Fruit fly (Drosophila melanogaster) whole organism, embryonic: ENCODE results near the gene CG10481.

Experiments used
- Aef1 ChIP-seq: fragments of 200-800 bp; sonication (Bioruptor generic); IDR thresholded peaks from 3 replicates; pipeline ENCODE4 v1.3.6; 2022; ENCODE audit warnings: missing biosample characterization, missing genetic modification characterization
- Bgb ChIP-seq: fragments of 200-800 bp; sonication (Bioruptor generic); IDR thresholded peaks from 2 replicates; pipeline ENCODE4 v1.3.6; 2022; ENCODE audit warnings: missing biosample characterization, missing genetic modification characterization; ENCODE audit not compliant: partially characterized antibody
- Bteb2 ChIP-seq: fragments of 200-800 bp; sonication (Bioruptor generic); optimal IDR thresholded peaks from 2 replicates; lab custom pipeline; 2016; ENCODE audit warnings: missing biosample characterization, missing genetic modification characterization
- CG10959 ChIP-seq: fragments of 200-800 bp; sonication (Bioruptor generic); IDR thresholded peaks from 2 replicates; pipeline ENCODE4 v1.3.6; 2022; ENCODE audit warnings: missing biosample characterization, missing genetic modification characterization
- CG12659 ChIP-seq: fragments of 200-800 bp; sonication (Bioruptor generic); optimal IDR thresholded peaks from 3 replicates; lab custom pipeline; 2017; ENCODE audit warnings: mild to moderate bottlenecking, missing biosample characterization, missing genetic modification reagents, missing genetic modification characterization
- CG13287 ChIP-seq: fragments of 200-800 bp; sonication (Bioruptor generic); IDR thresholded peaks from 2 replicates; pipeline ENCODE4 v1.3.6; 2022; ENCODE audit warnings: missing biosample characterization, missing genetic modification characterization; ENCODE audit not compliant: partially characterized antibody
- CG13424 ChIP-seq: fragments of 200-800 bp; sonication (Bioruptor generic); optimal IDR thresholded peaks from 2 replicates; lab custom pipeline; 2019; ENCODE audit warnings: missing biosample characterization, mild to moderate bottlenecking, missing genetic modification characterization, moderate library complexity
- CG14710 ChIP-seq: fragments of 200-800 bp; sonication (Bioruptor generic); optimal IDR thresholded peaks from 3 replicates; lab custom pipeline; 2019; ENCODE audit warnings: missing biosample characterization, mild to moderate bottlenecking, missing genetic modification characterization, moderate library complexity
- CG15479 ChIP-seq: fragments of 200-800 bp; sonication (Bioruptor generic); optimal IDR thresholded peaks from 3 replicates; lab custom pipeline; 2019; ENCODE audit warnings: missing biosample characterization, mild to moderate bottlenecking, missing genetic modification characterization, moderate library complexity
- CG17361 ChIP-seq: fragments of 200-800 bp; sonication (Bioruptor generic); IDR thresholded peaks from 3 replicates; pipeline ENCODE4 v1.3.6; 2022; ENCODE audit warnings: missing biosample characterization, missing genetic modification characterization
- CG17829 ChIP-seq: fragments of 200-800 bp; optimal IDR thresholded peaks from 2 replicates; lab custom pipeline; 2019; ENCODE audit warnings: missing biosample characterization, mild to moderate bottlenecking, missing genetic modification characterization, moderate library complexity
- CG18599 ChIP-seq: fragments of 200-800 bp; sonication (Bioruptor generic); optimal IDR thresholded peaks from 3 replicates; lab custom pipeline; 2017; ENCODE audit warnings: missing biosample characterization, missing genetic modification characterization, mild to moderate bottlenecking, moderate library complexity, missing genetic modification reagents
- CG34224 ChIP-seq: fragments of 200-800 bp; sonication (Bioruptor generic); IDR thresholded peaks from 3 replicates; pipeline ENCODE4 v1.3.6; 2022; ENCODE audit warnings: missing biosample characterization, missing genetic modification characterization; ENCODE audit not compliant: partially characterized antibody
- CG34376 ChIP-seq: fragments of 200-800 bp; sonication (Bioruptor generic); optimal IDR thresholded peaks from 2 replicates; lab custom pipeline; 2018; ENCODE audit warnings: missing biosample characterization, mild to moderate bottlenecking, missing genetic modification characterization
- CG4282 ChIP-seq: fragments of 200-800 bp; sonication (Bioruptor generic); optimal IDR thresholded peaks from 2 replicates; lab custom pipeline; 2016; ENCODE audit warnings: missing biosample characterization, missing genetic modification characterization
- CG6272 ChIP-seq: fragments of 200-800 bp; sonication (Bioruptor generic); IDR thresholded peaks from 2 replicates; pipeline ENCODE4 v1.3.6; 2022; ENCODE audit warnings: missing biosample characterization, missing genetic modification characterization
- CG6689 ChIP-seq: fragments of 200-800 bp; sonication (Bioruptor generic); IDR thresholded peaks from 2 replicates; pipeline ENCODE4 v1.3.6; 2022; ENCODE audit warnings: missing biosample characterization, missing genetic modification characterization
- CG7839 ChIP-seq: fragments of 200-800 bp; sonication (Bioruptor generic); optimal IDR thresholded peaks from 3 replicates; lab custom pipeline; 2018; ENCODE audit warnings: missing biosample characterization, mild to moderate bottlenecking, missing genetic modification characterization, moderate library complexity
- CG7963 ChIP-seq: fragments of 200-800 bp; sonication (Bioruptor generic); IDR thresholded peaks from 3 replicates; pipeline ENCODE4 v1.3.6; 2022; ENCODE audit warnings: missing biosample characterization, missing genetic modification characterization; ENCODE audit not compliant: partially characterized antibody
- CG7987 ChIP-seq: fragments of 200-800 bp; sonication (Bioruptor generic); optimal IDR thresholded peaks from 2 replicates; lab custom pipeline; 2018; ENCODE audit warnings: missing biosample characterization, mild to moderate bottlenecking, missing genetic modification characterization, moderate library complexity
- CG8281 ChIP-seq: fragments of 200-800 bp; sonication (Bioruptor generic); optimal IDR thresholded peaks from 2 replicates; lab custom pipeline; 2018; ENCODE audit warnings: missing biosample characterization, mild to moderate bottlenecking, missing genetic modification characterization, moderate library complexity
- CkIIα-i1 ChIP-seq: fragments of 200-800 bp; sonication (Bioruptor generic); IDR thresholded peaks from 2 replicates; pipeline ENCODE4 v1.3.6; 2022; ENCODE audit warnings: missing biosample characterization, missing genetic modification characterization
- Elba2 ChIP-seq: fragments of 200-800 bp; sonication (Bioruptor generic); optimal IDR thresholded peaks from 3 replicates; lab custom pipeline; 2016; ENCODE audit warnings: missing biosample characterization, missing genetic modification characterization
- H15 ChIP-seq: fragments of 200-800 bp; sonication (Bioruptor generic); IDR thresholded peaks from 3 replicates; pipeline ENCODE4 v1.3.6; 2022; ENCODE audit warnings: missing biosample characterization, missing genetic modification characterization
- MESR4 ChIP-seq: fragments of 200-800 bp; sonication (Bioruptor generic); optimal IDR thresholded peaks from 2 replicates; lab custom pipeline; 2018; ENCODE audit warnings: missing biosample characterization, mild to moderate bottlenecking, missing genetic modification characterization, moderate library complexity
- Med ChIP-seq: fragments of 200-800 bp; sonication (Bioruptor generic); peaks from one replicate; lab custom pipeline; 2016; ENCODE audit warnings: missing biosample characterization, missing genetic modification characterization, mild to moderate bottlenecking, inconsistent platforms, moderate library complexity
- Poxn ChIP-seq: fragments of 200-800 bp; sonication (Bioruptor generic); IDR thresholded peaks from 2 replicates; pipeline ENCODE4 v1.3.6; 2022; ENCODE audit warnings: missing biosample characterization, missing genetic modification characterization
- Rx ChIP-seq: fragments of 200-800 bp; sonication (Bioruptor generic); IDR thresholded peaks from 2 replicates; pipeline ENCODE4 v1.3.6; 2022; ENCODE audit warnings: missing biosample characterization, missing genetic modification characterization
- Six4 ChIP-seq: fragments of 200-800 bp; sonication (Bioruptor generic); optimal IDR thresholded peaks from 2 replicates; lab custom pipeline; 2016; ENCODE audit warnings: missing biosample characterization, missing genetic modification characterization
- ase ChIP-seq: fragments of 200-800 bp; sonication (Bioruptor generic); IDR thresholded peaks from 3 replicates; pipeline ENCODE4 v1.3.6; 2022; ENCODE audit warnings: missing biosample characterization, missing genetic modification characterization
- ato ChIP-seq: fragments of 200-800 bp; sonication (Bioruptor generic); IDR thresholded peaks from 2 replicates; pipeline ENCODE4 v1.3.6; 2022; ENCODE audit warnings: missing biosample characterization, missing genetic modification characterization; ENCODE audit not compliant: partially characterized antibody
- bab2 ChIP-seq: fragments of 200-800 bp; sonication (Bioruptor generic); optimal IDR thresholded peaks from 2 replicates; lab custom pipeline; 2016; ENCODE audit warnings: missing biosample characterization, missing genetic modification characterization
- br ChIP-seq: fragments of >200 bp; optimal IDR thresholded peaks from 2 replicates; lab custom pipeline; 2017
- cas ChIP-seq: fragments of 200-800 bp; sonication (Bioruptor generic); IDR thresholded peaks from 2 replicates; pipeline ENCODE4 v1.3.6; 2022; ENCODE audit warnings: missing biosample characterization, missing genetic modification characterization
- dm ChIP-seq: fragments of 200-800 bp; sonication (Bioruptor generic); optimal IDR thresholded peaks from 3 replicates; lab custom pipeline; 2016; ENCODE audit warnings: missing biosample characterization, missing genetic modification characterization
- ems ChIP-seq: fragments of 200-800 bp; sonication (Bioruptor generic); optimal IDR thresholded peaks from 3 replicates; lab custom pipeline; 2016; ENCODE audit warnings: missing biosample characterization, missing genetic modification characterization
- eyg ChIP-seq: fragments of 200-800 bp; sonication (Bioruptor generic); optimal IDR thresholded peaks from 3 replicates; lab custom pipeline; 2016; ENCODE audit warnings: missing biosample characterization, missing genetic modification characterization
- gcm ChIP-seq: fragments of 200-800 bp; sonication (Bioruptor generic); optimal IDR thresholded peaks from 2 replicates; lab custom pipeline; 2019; ENCODE audit warnings: missing biosample characterization, mild to moderate bottlenecking, missing genetic modification characterization, moderate library complexity
- gfzf ChIP-seq: fragments of 200-800 bp; sonication (Bioruptor generic); optimal IDR thresholded peaks from 2 replicates; lab custom pipeline; 2016; ENCODE audit warnings: missing biosample characterization, mild to moderate bottlenecking, missing genetic modification characterization, moderate library complexity
- gsb-n ChIP-seq: fragments of 200-800 bp; sonication (Bioruptor generic); optimal IDR thresholded peaks from 3 replicates; lab custom pipeline; 2018; ENCODE audit warnings: missing biosample characterization, mild to moderate bottlenecking, missing genetic modification characterization
- inv ChIP-seq: fragments of 200-800 bp; sonication (Bioruptor generic); IDR thresholded peaks from 2 replicates; pipeline ENCODE4 v1.3.6; 2022; ENCODE audit warnings: missing biosample characterization, missing genetic modification characterization; ENCODE audit not compliant: partially characterized antibody
- knrl ChIP-seq: fragments of 200-800 bp; sonication (Bioruptor generic); IDR thresholded peaks from 3 replicates; pipeline ENCODE4 v1.3.6; 2022; ENCODE audit warnings: missing biosample characterization, missing genetic modification characterization; ENCODE audit not compliant: partially characterized antibody
- mam ChIP-seq: fragments of 200-800 bp; sonication (Bioruptor generic); optimal IDR thresholded peaks from 3 replicates; lab custom pipeline; 2016; ENCODE audit warnings: missing biosample characterization, missing genetic modification characterization
- onecut ChIP-seq: fragments of 200-800 bp; sonication (Bioruptor generic); IDR thresholded peaks from 2 replicates; pipeline ENCODE4 v1.3.6; 2022; ENCODE audit warnings: missing biosample characterization, missing genetic modification characterization
- row ChIP-seq: fragments of 200-800 bp; sonication (Bioruptor generic); IDR thresholded peaks from 3 replicates; pipeline ENCODE4 v1.3.6; 2022; ENCODE audit warnings: missing biosample characterization, missing genetic modification characterization
- sd ChIP-seq: fragments of 200-800 bp; sonication (Bioruptor generic); optimal IDR thresholded peaks from 3 replicates; lab custom pipeline; 2018; ENCODE audit warnings: missing biosample characterization, mild to moderate bottlenecking, missing genetic modification characterization, moderate library complexity
- tll ChIP-seq, 2 experiments: fragments of 200-800 bp in 1 of 2; fragments of >200 bp in 1 of 2; sonication (Bioruptor generic) in 1 of 2; optimal IDR thresholded peaks; 2 replicates each; lab custom pipeline; 2017 to 2019; ENCODE audit warnings: missing biosample characterization in 2 of 2, missing genetic modification characterization in 2 of 2, mild to moderate bottlenecking in 1 of 2, moderate library complexity in 1 of 2
- vvl ChIP-seq: fragments of 200-800 bp; sonication (Bioruptor generic); IDR thresholded peaks from 2 replicates; pipeline ENCODE4 v1.3.6; 2022; ENCODE audit warnings: missing biosample characterization, missing genetic modification characterization
- wdn ChIP-seq: fragments of 200-800 bp; sonication (Bioruptor generic); IDR thresholded peaks from 2 replicates; pipeline ENCODE4 v1.3.6; 2022; ENCODE audit warnings: missing biosample characterization, missing genetic modification characterization
- wor ChIP-seq: fragments of 200-800 bp; sonication (Bioruptor generic); IDR thresholded peaks from 2 replicates; pipeline ENCODE4 v1.3.6; 2022; ENCODE audit warnings: missing biosample characterization, missing genetic modification characterization

CG10481 gene

DNA sequence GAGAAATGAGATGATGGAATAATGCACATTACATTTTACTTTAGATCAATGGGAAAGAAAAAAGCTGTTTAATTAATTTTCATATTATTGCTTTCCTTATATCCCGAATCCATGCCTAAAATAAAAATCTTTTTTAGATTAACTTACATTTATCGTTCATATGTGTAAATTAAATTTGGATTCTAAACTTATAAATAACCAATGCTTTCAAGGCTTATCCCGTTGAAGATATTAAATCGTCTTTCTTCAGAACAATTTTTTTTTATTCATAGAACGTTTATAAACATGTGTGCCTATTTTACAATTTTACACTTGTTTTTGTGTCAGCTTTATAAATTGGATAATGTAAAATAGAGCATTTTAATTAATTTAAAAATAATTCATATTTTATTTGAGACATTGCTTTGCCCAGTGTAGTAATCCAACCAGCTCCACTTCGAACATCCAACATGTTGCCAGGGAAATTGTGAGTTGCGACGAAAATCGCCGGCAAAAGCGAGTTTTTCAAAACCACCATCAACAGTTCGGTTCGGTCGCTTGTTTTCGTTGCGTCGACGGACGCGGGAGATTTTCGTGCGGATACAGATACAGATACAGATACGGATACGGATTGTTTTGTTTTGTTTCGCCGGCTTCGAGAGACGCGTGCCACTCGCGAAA is 3.3 kb upstream of the CG10481 start (continued):
- peak; percentile 68 for TF ChIP-seq CG6689 (GFP tag; lab: Robert Waterston, UW)
- no peak for TF ChIP-seq Poxn (GFP tag; lab: Robert Waterston, UW)
- TF ChIP-seq CG10959 = no peak
- peak; percentile 56; the same call in 1 of the 3 replicates for TF ChIP-seq ase
- TF ChIP-seq bab2 (GFP tag; lab: Kevin White, UChicago) = no peak
- TF ChIP-seq H15 = no peak
- no peak for TF ChIP-seq sd (tag; lab: Kevin White, UChicago)
- TF ChIP-seq CG7839 (tag; lab: Kevin White, UChicago) = peak; percentile 83
- TF ChIP-seq CG8281 (tag; lab: Kevin White, UChicago) = peak; percentile 28
- TF ChIP-seq CG15479 (GFP tag; lab: Kevin White, UChicago) = no peak
- no peak for TF ChIP-seq Aef1 (GFP tag; lab: Robert Waterston, UW)
- no peak for TF ChIP-seq br
- no peak for TF ChIP-seq CG7963 (GFP tag; lab: Robert Waterston, UW)
- peak; percentile 23 for TF ChIP-seq Bteb2 (GFP tag; lab: Kevin White, UChicago)
- TF ChIP-seq CG17829 = peak; percentile 86
- TF ChIP-seq tll (GFP tag; optimal IDR thresholded peaks at IDR 0.05; lab: Kevin White, UChicago) = no peak
- peak; percentile 63 for TF ChIP-seq row
- peak; percentile 45; the same call in 1 of the 2 replicates for TF ChIP-seq onecut
- peak; percentile 91 for TF ChIP-seq CG14710 (tag; lab: Kevin White, UChicago)
- TF ChIP-seq knrl (GFP tag; lab: Robert Waterston, UW) = no peak
- peak; percentile 80 for TF ChIP-seq Six4 (GFP tag; lab: Kevin White, UChicago)
- TF ChIP-seq inv (GFP tag; lab: Robert Waterston, UW) = no peak
- no peak for TF ChIP-seq Elba2 (GFP tag; lab: Kevin White, UChicago)
- TF ChIP-seq ems (GFP tag; lab: Kevin White, UChicago) = no peak
- TF ChIP-seq gcm (GFP tag; lab: Kevin White, UChicago) = peak; percentile 81
- TF ChIP-seq vvl (GFP tag; lab: Robert Waterston, UW) = peak; percentile 68
- TF ChIP-seq CG6272 = 0 out of 2 replicates have a peak, but pooled peaks have one; percentile 24
- TF ChIP-seq CkIIα-i1 (GFP tag; lab: Robert Waterston, UW) = no peak
- TF ChIP-seq CG17361 (GFP tag; lab: Robert Waterston, UW) = peak; percentile 96; the same call in 2 of the 3 replicates
- no peak for TF ChIP-seq CG7987
- TF ChIP-seq gfzf (GFP tag; lab: Kevin White, UChicago) = no peak
- peak; percentile 79 for TF ChIP-seq CG13424
- TF ChIP-seq CG34376 = no peak
- peak; percentile 68 for TF ChIP-seq CG18599
- TF ChIP-seq CG13287 (GFP tag; lab: Robert Waterston, UW) = no peak
- TF ChIP-seq CG12659 = peak; percentile 78
- peak; percentile 81 for TF ChIP-seq Med (GFP tag; lab: Kevin White, UChicago)
- TF ChIP-seq MESR4 (GFP tag; lab: Kevin White, UChicago) = no peak
- TF ChIP-seq wor (GFP tag; lab: Robert Waterston, UW) = no peak
- TF ChIP-seq Bgb (GFP tag; lab: Robert Waterston, UW) = peak; percentile 31; the same call in 1 of the 2 replicates
- TF ChIP-seq mam (GFP tag; lab: Kevin White, UChicago) = no peak
- TF ChIP-seq CG4282 (GFP tag; lab: Kevin White, UChicago) = no peak
- TF ChIP-seq wdn (GFP tag; lab: Robert Waterston, UW) = no peak
- TF ChIP-seq cas = no peak
- TF ChIP-seq eyg (GFP tag; lab: Kevin White, UChicago) = no peak
- no peak; the same call in 1 of the 2 replicates for TF ChIP-seq Rx (GFP tag; lab: Robert Waterston, UW)
- TF ChIP-seq ato (GFP tag; lab: Robert Waterston, UW) = no peak
- TF ChIP-seq CG34224 = no peak
- peak; percentile 85 for TF ChIP-seq gsb-n
- no peak for TF ChIP-seq dm (GFP tag; lab: Kevin White, UChicago)
